Fruit fly (Drosophila melanogaster): ENCODE data around the gene step.
A peak's percentile ranks its signal among the peaks of the same experiment; 100 is the strongest.

The step gene

dm6 chr2L:21784790-21785425 is 27.6 kb upstream of the step start (continued):
- TF ChIP-seq CG15601 (tag; optimal IDR thresholded peaks at IDR 0.05) (peak; percentile 10), CG8388 (GFP tag; optimal IDR thresholded peaks at IDR 0.05) (peak; percentile 16), row (GFP tag; IDR thresholded peaks at IDR 0.05) (0 out of 3 replicates have a peak, but pooled peaks have one; percentile 16), Ssrp (tag; optimal IDR thresholded peaks at IDR 0.05) (peak; percentile 1), CG6813 (GFP tag; optimal IDR thresholded peaks at IDR 0.05) (peak; percentile 1), Doc2 (GFP tag; IDR thresholded peaks at IDR 0.05) (no peak), CG4707 (GFP tag; optimal IDR thresholded peaks at IDR 0.05) (no peak), Med (GFP tag) (peak; percentile 64), CG14710 (tag; optimal IDR thresholded peaks at IDR 0.05) (peak; percentile 18), CG18599 (GFP tag; optimal IDR thresholded peaks at IDR 0.05) (peak; percentile 40), CG15269 (tag; optimal IDR thresholded peaks at IDR 0.05) (peak; percentile 4), lab (GFP tag; optimal IDR thresholded peaks at IDR 0.05) (peak; percentile 32), GATAe (GFP tag; conservative IDR thresholded peaks at IDR 0.05) (no peak), tgo (GFP tag; IDR thresholded peaks at IDR 0.05) (0 out of 3 replicates have a peak, but pooled peaks have one; percentile 17), CG7839 (tag; optimal IDR thresholded peaks at IDR 0.05) (peak; percentile 42), Meics (GFP tag; optimal IDR thresholded peaks at IDR 0.05) (peak; percentile 27), CG3281 (GFP tag; optimal IDR thresholded peaks at IDR 0.05) (peak; percentile 24), ATbp (GFP tag; optimal IDR thresholded peaks at IDR 0.05) (peak; percentile 12), phol (tag; optimal IDR thresholded peaks at IDR 0.05) (peak; percentile 59), Oli (tag; optimal IDR thresholded peaks at IDR 0.05) (peak; percentile 31)

DNA sequence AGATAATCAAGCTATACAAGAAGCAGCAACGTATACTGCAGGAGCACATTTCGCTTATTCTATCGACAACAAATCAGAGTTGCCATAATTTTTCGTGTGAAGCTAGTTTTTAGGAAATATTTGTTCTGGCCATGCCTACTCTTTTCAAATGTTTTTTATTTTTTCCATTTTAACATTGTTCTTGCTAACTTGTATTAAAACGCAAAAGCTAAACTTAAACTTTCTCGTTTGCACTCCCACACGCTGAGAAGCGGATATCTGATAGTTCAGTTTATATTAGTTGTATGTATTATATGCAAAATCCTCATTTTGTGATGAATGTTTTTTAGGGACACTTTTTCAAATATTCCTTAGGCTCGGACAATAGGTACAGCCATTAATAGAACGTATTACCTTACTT is 26.7 kb upstream of the step start, which contains the start of gene CG11630:
Gene CG11630, minus strand, starts transcription at position 101 of the 400 bp plus-strand sequence.
- TF ChIP-seq grn (GFP tag; optimal IDR thresholded peaks at IDR 0.05): no peak
- TF ChIP-seq lmd (GFP tag; IDR thresholded peaks at IDR 0.05): no peak
- TF ChIP-seq sens-2 (GFP tag; IDR thresholded peaks at IDR 0.05): no peak
- TF ChIP-seq Spps (tag; optimal IDR thresholded peaks at IDR 0.05): no peak

- TF ChIP-seq sug (tag; optimal IDR thresholded peaks at IDR 0.05) (no peak), gsb-n (tag; optimal IDR thresholded peaks at IDR 0.05) (no peak), z (GFP tag; IDR thresholded peaks at IDR 0.05) (no peak), CG17802 (tag; optimal IDR thresholded peaks at IDR 0.05) (no peak), CG10654 (GFP tag; optimal IDR thresholded peaks at IDR 0.05) (no peak), tll (GFP tag; optimal IDR thresholded peaks at IDR 0.05) (no peak), CG4707 (GFP tag; optimal IDR thresholded peaks at IDR 0.05) (no peak), CG12155 (GFP tag; optimal IDR thresholded peaks at IDR 0.05) (no peak), trem (tag; optimal IDR thresholded peaks at IDR 0.05) (no peak), hth (optimal IDR thresholded peaks at IDR 0.05) (no peak), Sry-β (GFP tag; optimal IDR thresholded peaks at IDR 0.05) (no peak), CG13624 (GFP tag; optimal IDR thresholded peaks at IDR 0.05) (no peak), toy (GFP tag; IDR thresholded peaks at IDR 0.05) (no peak), CG12236 (GFP tag; optimal IDR thresholded peaks at IDR 0.05) (no peak), ash1 (GFP tag; optimal IDR thresholded peaks at IDR 0.05) (no peak), Lpt (GFP tag; optimal IDR thresholded peaks at IDR 0.05) (no peak), ind (GFP tag; optimal IDR thresholded peaks at IDR 0.05) (no peak)
These were observed 12.2 kb upstream of the step start for dm6 chr2L:21769461-21769860.
